Worm (Caenorhabditis elegans) whole organism, mixed stage, embryonic: ENCODE results near the gene alfa-1.

Experiments used
- M03D4.4 ChIP-seq: sonication (generic microtip); optimal IDR thresholded peaks from 2 replicates; lab custom pipeline; 2017; ENCODE audit warnings: mild to moderate bottlenecking, missing genetic modification characterization, missing compliant biosample characterization
- bed-3 ChIP-seq: fragments of 200-800 bp; sonication (Bioruptor generic); optimal IDR thresholded peaks from 3 replicates; lab custom pipeline; 2018; ENCODE audit warnings: mild to moderate bottlenecking, missing genetic modification characterization, moderate library complexity, missing compliant biosample characterization
- blmp-1 ChIP-seq: fragments of 150-350 bp; optimal IDR thresholded peaks from 2 replicates; lab custom pipeline; 2014; ENCODE audit warnings: missing biosample characterization, missing genetic modification characterization
- ceh-43 ChIP-seq: fragments of 200-800 bp; sonication (Bioruptor generic); optimal IDR thresholded peaks from 2 replicates; lab custom pipeline; 2018; ENCODE audit warnings: mild to moderate bottlenecking, missing genetic modification characterization, moderate library complexity, missing compliant biosample characterization
- ceh-83 ChIP-seq: fragments of 200-800 bp; sonication (Bioruptor generic); optimal IDR thresholded peaks from 2 replicates; lab custom pipeline; 2018; ENCODE audit warnings: mild to moderate bottlenecking, missing genetic modification characterization, missing compliant biosample characterization
- ces-1 ChIP-seq: fragments of 150-350 bp; optimal IDR thresholded peaks from 2 replicates; lab custom pipeline; 2014; ENCODE audit warnings: missing biosample characterization, missing genetic modification reagents, missing genetic modification characterization
- cnd-1 ChIP-seq: fragments of 200-800 bp; sonication (Bioruptor generic); optimal IDR thresholded peaks from 2 replicates; lab custom pipeline; 2018; ENCODE audit warnings: mild to moderate bottlenecking, missing genetic modification characterization, missing compliant biosample characterization
- drap-1 ChIP-seq: fragments of 200-800 bp; sonication (Bioruptor generic); optimal IDR thresholded peaks from 3 replicates; lab custom pipeline; 2018; ENCODE audit warnings: mild to moderate bottlenecking, missing genetic modification characterization, missing compliant biosample characterization
- elt-1 ChIP-seq: sonication (generic microtip); optimal IDR thresholded peaks from 2 replicates; lab custom pipeline; 2017; ENCODE audit warnings: missing genetic modification characterization, mild to moderate bottlenecking, missing compliant biosample characterization, antibody characterized with exemption, moderate library complexity, borderline replicate concordance; ENCODE audit not compliant: insufficient read depth
- elt-3 ChIP-seq: fragments of 150-350 bp; optimal IDR thresholded peaks from 2 replicates; lab custom pipeline; 2014; ENCODE audit warnings: missing biosample characterization, missing genetic modification characterization
- flh-1 ChIP-seq: fragments of 200-800 bp; sonication (Bioruptor generic); optimal IDR thresholded peaks from 2 replicates; lab custom pipeline; 2018; ENCODE audit warnings: mild to moderate bottlenecking, missing genetic modification characterization, moderate library complexity, missing compliant biosample characterization
- ham-2 ChIP-seq: fragments of 200-800 bp; sonication (Bioruptor generic); optimal IDR thresholded peaks from 2 replicates; lab custom pipeline; 2018; ENCODE audit warnings: mild to moderate bottlenecking, missing genetic modification characterization, missing compliant biosample characterization
- hlh-1 ChIP-seq: fragments of 150-350 bp; optimal IDR thresholded peaks from 2 replicates; lab custom pipeline; 2014; ENCODE audit warnings: missing biosample characterization, missing genetic modification reagents, missing genetic modification characterization
- lin-13 ChIP-seq: fragments of 150-350 bp; optimal IDR thresholded peaks from 2 replicates; lab custom pipeline; 2014; ENCODE audit warnings: missing biosample characterization, missing genetic modification characterization
- lsy-2 ChIP-seq: fragments of 150-350 bp; optimal IDR thresholded peaks from 2 replicates; lab custom pipeline; 2014; ENCODE audit warnings: missing biosample characterization, missing genetic modification characterization
- mab-5 ChIP-seq: fragments of 150-350 bp; optimal IDR thresholded peaks from 2 replicates; lab custom pipeline; 2014; ENCODE audit warnings: missing biosample characterization, missing genetic modification characterization
- mep-1 ChIP-seq: fragments of 150-350 bp; optimal IDR thresholded peaks from 2 replicates; lab custom pipeline; 2017; ENCODE audit warnings: missing biosample characterization, missing genetic modification reagents, missing genetic modification characterization, inconsistent platforms
- mls-2 ChIP-seq: sonication (generic microtip); optimal IDR thresholded peaks from 2 replicates; lab custom pipeline; 2016; ENCODE audit warnings: mild to moderate bottlenecking, missing genetic modification characterization, moderate library complexity, missing compliant biosample characterization
- nhr-12 ChIP-seq: fragments of 150-350 bp; optimal IDR thresholded peaks from 2 replicates; lab custom pipeline; 2014; ENCODE audit warnings: missing biosample characterization, missing genetic modification characterization
- nhr-2 ChIP-seq: fragments of 150-350 bp; optimal IDR thresholded peaks from 2 replicates; lab custom pipeline; 2014; ENCODE audit warnings: missing biosample characterization, missing genetic modification characterization
- nhr-237 ChIP-seq: fragments of 150-350 bp; optimal IDR thresholded peaks from 2 replicates; lab custom pipeline; 2014; ENCODE audit warnings: missing biosample characterization, missing genetic modification characterization
- nhr-28 ChIP-seq: fragments of 150-350 bp; optimal IDR thresholded peaks from 2 replicates; lab custom pipeline; 2014; ENCODE audit warnings: missing biosample characterization, missing genetic modification characterization
- pha-4 ChIP-seq: fragments of 150-350 bp; optimal IDR thresholded peaks from 2 replicates; lab custom pipeline; 2018; ENCODE audit warnings: missing biosample characterization, missing genetic modification reagents, missing genetic modification characterization
- sem-2 ChIP-seq: fragments of 200-800 bp; sonication (Bioruptor generic); optimal IDR thresholded peaks from 2 replicates; lab custom pipeline; 2018; ENCODE audit warnings: mild to moderate bottlenecking, missing genetic modification characterization, missing compliant biosample characterization
- snpc-4 ChIP-seq: fragments of 150-350 bp; optimal IDR thresholded peaks from 2 replicates; lab custom pipeline; 2014; ENCODE audit warnings: missing biosample characterization, missing genetic modification characterization
- sptf-1 ChIP-seq: sonication (generic microtip); optimal IDR thresholded peaks from 2 replicates; lab custom pipeline; 2017; ENCODE audit warnings: mild to moderate bottlenecking, missing genetic modification characterization, moderate library complexity, missing compliant biosample characterization
- unc-120 ChIP-seq: sonication (generic microtip); optimal IDR thresholded peaks from 2 replicates; lab custom pipeline; 2017; ENCODE audit warnings: missing genetic modification characterization, missing compliant biosample characterization; ENCODE audit not compliant: poor library complexity, severe bottlenecking
- unc-39 ChIP-seq: fragments of 150-350 bp; optimal IDR thresholded peaks from 2 replicates; lab custom pipeline; 2014; ENCODE audit warnings: missing biosample characterization, missing genetic modification characterization
- unc-62 ChIP-seq: fragments of 150-350 bp; optimal IDR thresholded peaks from 2 replicates; lab custom pipeline; 2014; ENCODE audit warnings: missing biosample characterization, missing genetic modification reagents, missing genetic modification characterization
- zip-8 ChIP-seq: fragments of 150-350 bp; optimal IDR thresholded peaks from 2 replicates; lab custom pipeline; 2014; ENCODE audit warnings: missing biosample characterization, missing genetic modification characterization
- ztf-11 ChIP-seq: fragments of 150-350 bp; optimal IDR thresholded peaks from 2 replicates; lab custom pipeline; 2014; ENCODE audit warnings: missing biosample characterization, missing genetic modification characterization

Gene alfa-1

DNA sequence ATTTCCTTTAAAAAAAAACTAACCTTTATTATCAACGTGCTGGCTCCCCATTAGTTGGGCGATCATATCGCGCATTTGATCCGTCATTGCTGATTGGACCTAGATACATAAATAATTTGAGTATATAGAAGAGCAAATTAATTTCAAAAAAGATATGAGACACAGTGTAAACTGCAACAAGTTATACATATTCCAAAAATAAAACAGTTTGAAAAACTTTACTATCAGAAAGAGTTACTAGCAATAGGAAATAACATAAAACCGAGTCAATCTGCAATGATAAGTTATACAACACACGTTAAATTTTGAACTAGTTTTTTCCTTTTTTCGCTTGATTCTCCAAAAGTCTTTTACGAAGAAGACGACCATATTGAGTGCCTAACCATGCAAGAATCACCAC lies 45.1 kb upstream of the alfa-1 start, which contains the start of gene luc-7L:
TSS of gene luc-7L (minus strand) at position 101 of the 400 bp plus-strand sequence.
- TF ChIP-seq ceh-83 (GFP tag; lab: Kevin White, UChicago) (no peak), ham-2 (GFP tag; lab: Kevin White, UChicago) (no peak), unc-39 (no peak), nhr-28 (tag; lab: Kevin White, UChicago) (no peak), elt-1 (no peak), sptf-1 (tag; lab: Kevin White, UChicago) (no peak), unc-62 (no peak), cnd-1 (no peak), mls-2 (no peak), pha-4 (tag; lab: Kevin White, UChicago) (no peak), unc-120 (tag; lab: Kevin White, UChicago) (no peak), nhr-12 (tag; lab: Kevin White, UChicago) (no peak), ces-1 (GFP tag; lab: Kevin White, UChicago) (no peak), elt-3 (tag; lab: Kevin White, UChicago) (no peak), bed-3 (GFP tag; lab: Kevin White, UChicago) (no peak), M03D4.4 (tag; lab: Kevin White, UChicago) (no peak), zip-8 (tag; lab: Kevin White, UChicago) (no peak), nhr-2 (tag; lab: Kevin White, UChicago) (no peak)

DNA sequence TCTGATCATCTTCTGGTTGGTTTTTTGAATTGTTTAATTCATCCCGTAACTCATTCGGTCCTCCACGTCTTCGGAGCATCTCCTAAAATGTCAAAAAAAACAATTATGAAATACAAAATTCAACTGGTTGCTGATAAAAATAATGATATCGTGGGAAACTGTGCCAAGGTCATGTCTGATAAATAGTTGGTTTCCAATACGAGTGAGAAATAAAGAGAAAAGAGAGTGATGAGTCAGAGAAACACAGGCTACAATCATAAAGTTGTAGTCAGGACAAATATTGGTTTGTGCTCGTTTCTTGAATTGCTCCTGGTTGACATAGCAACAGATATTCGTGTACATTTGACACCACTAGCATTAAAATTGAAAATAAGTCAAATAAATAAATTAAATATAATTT lies 42.8 kb upstream of the alfa-1 start, which contains the start of gene B0495.7:
TSS of gene B0495.7 (minus strand) at position 82 of the 400 bp plus-strand sequence.
- TF ChIP-seq elt-3 (tag; lab: Kevin White, UChicago), result no peak
- TF ChIP-seq, all 35 proteins: peak for 0

ce11 chrII:7704387-7704786 lies 42.1 kb upstream of the alfa-1 start:
- no peak for TF ChIP-seq zip-8 (tag; lab: Kevin White, UChicago)
- TF ChIP-seq hlh-1, result no peak
- no peak for TF ChIP-seq pha-4 (tag; lab: Kevin White, UChicago)
- TF ChIP-seq drap-1 (GFP tag; lab: Kevin White, UChicago), result no peak
- TF ChIP-seq ceh-43 (GFP tag; lab: Kevin White, UChicago), result no peak
- no peak for TF ChIP-seq mep-1
- no peak for TF ChIP-seq sem-2 (GFP tag; lab: Kevin White, UChicago)
- TF ChIP-seq unc-62, result no peak
- no peak for TF ChIP-seq lin-13 (tag; lab: Kevin White, UChicago)
- no peak for TF ChIP-seq unc-120 (tag; lab: Kevin White, UChicago)
- no peak for TF ChIP-seq blmp-1 (tag; lab: Kevin White, UChicago)
- no peak for TF ChIP-seq cnd-1
- no peak for TF ChIP-seq nhr-237
- TF ChIP-seq mab-5 (tag; lab: Kevin White, UChicago), result no peak
- no peak for TF ChIP-seq lsy-2
- no peak for TF ChIP-seq unc-39
- TF ChIP-seq, all 35 proteins: peak for 0

- no peak for TF ChIP-seq nhr-12 (tag; lab: Kevin White, UChicago)
- peak; percentile 12 for TF ChIP-seq mep-1
- TF ChIP-seq pha-4 (tag; lab: Kevin White, UChicago), result peak; percentile 5
- no peak for TF ChIP-seq ceh-43 (GFP tag; lab: Kevin White, UChicago)
- peak; percentile 94 for TF ChIP-seq lsy-2
Measured at ce11 chrII:7699009-7699408, 36.7 kb upstream of the alfa-1 start, which contains the start of the genes moa-2 and cdk-11.1. Gene moa-2, minus strand, starts transcription at chrII:7699033. Gene cdk-11.1, plus strand, starts transcription at chrII:7699235.

- TF ChIP-seq nhr-237 (no peak), unc-39 (no peak), mls-2 (no peak), cnd-1 (no peak), bed-3 (GFP tag; lab: Kevin White, UChicago) (no peak), mep-1 (no peak), snpc-4 (tag; lab: Kevin White, UChicago) (no peak), ztf-11 (no peak), nhr-2 (tag; lab: Kevin White, UChicago) (no peak), flh-1 (GFP tag; lab: Kevin White, UChicago) (no peak), M03D4.4 (tag; lab: Kevin White, UChicago) (no peak), unc-62 (no peak), unc-120 (tag; lab: Kevin White, UChicago) (no peak), sem-2 (GFP tag; lab: Kevin White, UChicago) (no peak), nhr-28 (tag; lab: Kevin White, UChicago) (no peak), lsy-2 (no peak), nhr-12 (tag; lab: Kevin White, UChicago) (no peak), sptf-1 (tag; lab: Kevin White, UChicago) (no peak)
Measured at ce11 chrII:7698406-7698805, 36.1 kb upstream of the alfa-1 start, which contains the start of gene B0495.5. Gene B0495.5, minus strand, starts transcription at chrII:7698506.
